Fruit fly (Drosophila melanogaster) whole organism, embryonic: Measurements from ENCODE around the gene gro.

Source experiments
- Blimp-1 ChIP-seq: fragments of 200-800 bp; sonication (Bioruptor generic); optimal IDR thresholded peaks from 3 replicates; lab custom pipeline; 2018; ENCODE audit warnings: missing biosample characterization, missing genetic modification characterization, mild to moderate bottlenecking, moderate library complexity, missing genetic modification reagents
- C15 ChIP-seq: fragments of 200-800 bp; sonication (Bioruptor generic); IDR thresholded peaks from 3 replicates; pipeline ENCODE4 v1.3.6; 2022; ENCODE audit warnings: missing biosample characterization, missing genetic modification characterization
- CG11085 ChIP-seq: fragments of 200-800 bp; sonication (Bioruptor generic); IDR thresholded peaks from 2 replicates; pipeline ENCODE4 v1.3.6; 2022; ENCODE audit warnings: missing biosample characterization, missing genetic modification characterization
- CG11695 ChIP-seq: fragments of 200-800 bp; sonication (Bioruptor generic); IDR thresholded peaks from 3 replicates; pipeline ENCODE4 v1.3.6; 2022; ENCODE audit warnings: missing biosample characterization, missing genetic modification characterization
- CG12659 ChIP-seq: fragments of 200-800 bp; sonication (Bioruptor generic); optimal IDR thresholded peaks from 3 replicates; lab custom pipeline; 2017; ENCODE audit warnings: mild to moderate bottlenecking, missing biosample characterization, missing genetic modification reagents, missing genetic modification characterization
- CG12942 ChIP-seq: fragments of 200-800 bp; sonication (Bioruptor generic); optimal IDR thresholded peaks from 3 replicates; lab custom pipeline; 2016; ENCODE audit warnings: missing biosample characterization, missing genetic modification characterization
- CG14710 ChIP-seq: fragments of 200-800 bp; sonication (Bioruptor generic); optimal IDR thresholded peaks from 3 replicates; lab custom pipeline; 2019; ENCODE audit warnings: missing biosample characterization, mild to moderate bottlenecking, missing genetic modification characterization, moderate library complexity
- CG1602 ChIP-seq: fragments of 200-800 bp; sonication (Bioruptor generic); optimal IDR thresholded peaks from 3 replicates; lab custom pipeline; 2016; ENCODE audit warnings: missing biosample characterization, missing genetic modification characterization
- CG17359 ChIP-seq: fragments of 200-800 bp; sonication (Bioruptor generic); optimal IDR thresholded peaks from 3 replicates; lab custom pipeline; 2018; ENCODE audit warnings: missing biosample characterization, mild to moderate bottlenecking, missing genetic modification characterization, moderate library complexity
- CG17361 ChIP-seq: fragments of 200-800 bp; sonication (Bioruptor generic); IDR thresholded peaks from 3 replicates; pipeline ENCODE4 v1.3.6; 2022; ENCODE audit warnings: missing biosample characterization, missing genetic modification characterization
- CG18262 ChIP-seq: fragments of 200-800 bp; optimal IDR thresholded peaks from 3 replicates; lab custom pipeline; 2019; ENCODE audit warnings: missing biosample characterization, mild to moderate bottlenecking, missing genetic modification characterization, moderate library complexity
- CG33557 ChIP-seq: fragments of 200-800 bp; sonication (Bioruptor generic); optimal IDR thresholded peaks from 2 replicates; lab custom pipeline; 2019; ENCODE audit warnings: missing biosample characterization, mild to moderate bottlenecking, missing genetic modification characterization, moderate library complexity
- CG34376 ChIP-seq: fragments of 200-800 bp; sonication (Bioruptor generic); optimal IDR thresholded peaks from 2 replicates; lab custom pipeline; 2018; ENCODE audit warnings: missing biosample characterization, mild to moderate bottlenecking, missing genetic modification characterization
- CG5245 ChIP-seq: fragments of 200-800 bp; sonication (Bioruptor generic); optimal IDR thresholded peaks from 3 replicates; lab custom pipeline; 2016; ENCODE audit warnings: missing biosample characterization, missing genetic modification characterization
- CG6854 ChIP-seq: fragments of 200-800 bp; sonication (Bioruptor generic); optimal IDR thresholded peaks from 3 replicates; lab custom pipeline; 2017; ENCODE audit warnings: missing biosample characterization, mild to moderate bottlenecking, missing genetic modification characterization
- CG7271 ChIP-seq: fragments of 200-800 bp; sonication (Bioruptor generic); optimal IDR thresholded peaks from 2 replicates; lab custom pipeline; 2018; ENCODE audit warnings: missing biosample characterization, mild to moderate bottlenecking, missing genetic modification characterization, moderate library complexity
- CG7372 ChIP-seq: fragments of 200-800 bp; sonication (Bioruptor generic); IDR thresholded peaks from 2 replicates; pipeline ENCODE4 v1.3.6; 2022; ENCODE audit warnings: missing biosample characterization, missing genetic modification characterization
- CG7786 ChIP-seq: fragments of 200-800 bp; sonication (Bioruptor generic); optimal IDR thresholded peaks from 2 replicates; lab custom pipeline; 2016; ENCODE audit warnings: missing biosample characterization, missing genetic modification characterization
- CG7839 ChIP-seq: fragments of 200-800 bp; sonication (Bioruptor generic); optimal IDR thresholded peaks from 3 replicates; lab custom pipeline; 2018; ENCODE audit warnings: missing biosample characterization, mild to moderate bottlenecking, missing genetic modification characterization, moderate library complexity
- CG8281 ChIP-seq: fragments of 200-800 bp; sonication (Bioruptor generic); optimal IDR thresholded peaks from 2 replicates; lab custom pipeline; 2018; ENCODE audit warnings: missing biosample characterization, mild to moderate bottlenecking, missing genetic modification characterization, moderate library complexity
- CG8359 ChIP-seq: fragments of 200-800 bp; sonication (Bioruptor generic); optimal IDR thresholded peaks from 2 replicates; lab custom pipeline; 2017; ENCODE audit warnings: missing biosample characterization, mild to moderate bottlenecking, missing genetic modification characterization, borderline replicate concordance
- CG9437 ChIP-seq: fragments of 200-800 bp; sonication (Bioruptor generic); optimal IDR thresholded peaks from 2 replicates; lab custom pipeline; 2018; ENCODE audit warnings: missing biosample characterization, mild to moderate bottlenecking, missing genetic modification characterization
- CG9727 ChIP-seq: fragments of 200-800 bp; sonication (Bioruptor generic); optimal IDR thresholded peaks from 3 replicates; lab custom pipeline; 2017; ENCODE audit warnings: missing biosample characterization, mild to moderate bottlenecking, missing genetic modification characterization
- CG9932 ChIP-seq: fragments of 200-800 bp; sonication (Bioruptor generic); IDR thresholded peaks from 2 replicates; pipeline ENCODE4 v1.3.6; 2022; ENCODE audit warnings: missing biosample characterization, missing genetic modification characterization
- CTCF ChIP-seq: fragments of 200-800 bp; sonication (Bioruptor generic); optimal IDR thresholded peaks from 2 replicates; lab custom pipeline; 2017; ENCODE audit warnings: missing biosample characterization, mild to moderate bottlenecking, missing genetic modification characterization, moderate library complexity
- Dip2 ChIP-seq: fragments of 200-800 bp; sonication (Bioruptor generic); IDR thresholded peaks from 2 replicates; pipeline ENCODE4 v1.3.6; 2022; ENCODE audit warnings: missing biosample characterization, missing genetic modification characterization
- E2f1 ChIP-seq: fragments of 200-800 bp; sonication (Bioruptor generic); IDR thresholded peaks from 2 replicates; pipeline ENCODE4 v1.3.6; 2022; ENCODE audit warnings: missing biosample characterization, missing genetic modification characterization
- Elba2 ChIP-seq: fragments of 200-800 bp; sonication (Bioruptor generic); optimal IDR thresholded peaks from 3 replicates; lab custom pipeline; 2016; ENCODE audit warnings: missing biosample characterization, missing genetic modification characterization
- Fer2 ChIP-seq: fragments of 200-800 bp; sonication (Bioruptor generic); optimal IDR thresholded peaks from 2 replicates; lab custom pipeline; 2018; ENCODE audit warnings: missing biosample characterization, mild to moderate bottlenecking, missing genetic modification characterization, moderate library complexity
- H15 ChIP-seq: fragments of 200-800 bp; sonication (Bioruptor generic); IDR thresholded peaks from 3 replicates; pipeline ENCODE4 v1.3.6; 2022; ENCODE audit warnings: missing biosample characterization, missing genetic modification characterization
- HLH3B ChIP-seq: fragments of 200-800 bp; sonication (Bioruptor generic); IDR thresholded peaks from 2 replicates; pipeline ENCODE4 v1.3.6; 2022; ENCODE audit warnings: missing biosample characterization, missing genetic modification characterization
- Myb ChIP-seq: fragments of 200-800 bp; sonication (Bioruptor generic); optimal IDR thresholded peaks from 2 replicates; lab custom pipeline; 2016; ENCODE audit warnings: missing biosample characterization, missing genetic modification characterization
- Oli ChIP-seq: fragments of 200-800 bp; sonication (Bioruptor generic); optimal IDR thresholded peaks from 2 replicates; lab custom pipeline; 2018; ENCODE audit warnings: missing biosample characterization, mild to moderate bottlenecking, missing genetic modification characterization, moderate library complexity
- PHDP ChIP-seq: fragments of 200-800 bp; sonication (Bioruptor generic); optimal IDR thresholded peaks from 3 replicates; lab custom pipeline; 2018; ENCODE audit warnings: missing biosample characterization, mild to moderate bottlenecking, missing genetic modification characterization, moderate library complexity
- Spps ChIP-seq: fragments of 200-800 bp; sonication (Bioruptor generic); optimal IDR thresholded peaks from 2 replicates; lab custom pipeline; 2018; ENCODE audit warnings: missing biosample characterization, mild to moderate bottlenecking, missing genetic modification characterization
- Sry-β ChIP-seq: fragments of 200-800 bp; sonication (Bioruptor generic); optimal IDR thresholded peaks from 2 replicates; lab custom pipeline; 2018; ENCODE audit warnings: missing biosample characterization, mild to moderate bottlenecking, missing genetic modification characterization, moderate library complexity
- Ssrp ChIP-seq: fragments of 200-800 bp; sonication (Bioruptor generic); optimal IDR thresholded peaks from 2 replicates; lab custom pipeline; 2018; ENCODE audit warnings: missing biosample characterization, mild to moderate bottlenecking, missing genetic modification characterization, moderate library complexity
- Xbp1 ChIP-seq: fragments of 200-800 bp; sonication (Bioruptor generic); optimal IDR thresholded peaks from 3 replicates; lab custom pipeline; 2016; ENCODE audit warnings: missing biosample characterization, mild to moderate bottlenecking, missing genetic modification characterization
- ap ChIP-seq: fragments of 200-800 bp; sonication (Bioruptor generic); IDR thresholded peaks from 2 replicates; pipeline ENCODE4 v1.3.6; 2022; ENCODE audit warnings: missing biosample characterization, missing genetic modification characterization
- cato ChIP-seq: fragments of 200-800 bp; sonication (Bioruptor generic); optimal IDR thresholded peaks from 2 replicates; lab custom pipeline; 2016; ENCODE audit warnings: missing biosample characterization, missing genetic modification characterization, borderline replicate concordance
- chm ChIP-seq: fragments of 200-800 bp; sonication (Bioruptor generic); IDR thresholded peaks from 2 replicates; pipeline ENCODE4 v1.3.6; 2022; ENCODE audit warnings: missing biosample characterization, missing genetic modification characterization
- dati ChIP-seq: fragments of 200-800 bp; sonication (Bioruptor generic); IDR thresholded peaks from 2 replicates; pipeline ENCODE4 v1.3.6; 2022; ENCODE audit warnings: missing biosample characterization, missing genetic modification characterization
- h ChIP-seq: fragments of >200 bp; optimal IDR thresholded peaks from 2 replicates; lab custom pipeline; 2017
- lab ChIP-seq: fragments of 200-800 bp; sonication (Bioruptor generic); optimal IDR thresholded peaks from 3 replicates; lab custom pipeline; 2017; ENCODE audit warnings: missing biosample characterization, missing genetic modification characterization, mild to moderate bottlenecking, moderate library complexity, missing genetic modification reagents
- peb ChIP-seq: fragments of 200-800 bp; sonication (Bioruptor generic); IDR thresholded peaks from 2 replicates; pipeline ENCODE4 v1.3.6; 2022; ENCODE audit warnings: missing biosample characterization, missing genetic modification characterization
- pnt ChIP-seq: fragments of 200-800 bp; sonication (Bioruptor generic); optimal IDR thresholded peaks from 3 replicates; lab custom pipeline; 2016; ENCODE audit warnings: missing biosample characterization, missing genetic modification characterization
- sug ChIP-seq: fragments of 200-800 bp; optimal IDR thresholded peaks from 2 replicates; lab custom pipeline; 2019; ENCODE audit warnings: missing biosample characterization, mild to moderate bottlenecking, missing genetic modification characterization, moderate library complexity
- trem ChIP-seq: fragments of 200-800 bp; optimal IDR thresholded peaks from 3 replicates; lab custom pipeline; 2019; ENCODE audit warnings: missing biosample characterization, mild to moderate bottlenecking, missing genetic modification characterization, moderate library complexity
- ttk ChIP-seq: fragments of 200-800 bp; sonication (Bioruptor generic); IDR thresholded peaks from 2 replicates; pipeline ENCODE4 v2.1.2; 2022; ENCODE audit warnings: missing biosample characterization, missing genetic modification characterization
- unpg ChIP-seq: fragments of 200-800 bp; sonication (Bioruptor generic); optimal IDR thresholded peaks from 3 replicates; lab custom pipeline; 2018; ENCODE audit warnings: missing biosample characterization, mild to moderate bottlenecking, missing genetic modification characterization, moderate library complexity

Gene gro

dm6 chr3R:26098502-26099210 is 57.1 kb downstream of the gro start, which contains the start of gene dysf (continued):
- TF ChIP-seq cato (GFP tag; lab: Kevin White, UChicago) (peak; percentile 13), CG18262 (tag; lab: Kevin White, UChicago) (peak; percentile 93), dati (no peak), CG11085 (GFP tag; lab: Robert Waterston, UW) (peak; percentile 18; the same call in 1 of the 2 replicates), CG12942 (GFP tag; lab: Kevin White, UChicago) (peak; percentile 40), sug (tag; lab: Kevin White, UChicago) (peak; percentile 53), CG9932 (GFP tag; lab: Robert Waterston, UW) (peak; percentile 46), CG1602 (GFP tag; lab: Kevin White, UChicago) (peak; percentile 60), CG7839 (tag; lab: Kevin White, UChicago) (peak; percentile 84), CG17361 (GFP tag; lab: Robert Waterston, UW) (peak; percentile 94), pnt (GFP tag; lab: Kevin White, UChicago) (no peak), CG33557 (GFP tag; lab: Kevin White, UChicago) (peak; percentile 82), CG7372 (peak; percentile 31; the same call in 1 of the 2 replicates), H15 (0 out of 3 replicates have a peak, but pooled peaks have one; percentile 32), PHDP (tag; lab: Kevin White, UChicago) (peak; percentile 57), CG8281 (tag; lab: Kevin White, UChicago) (peak; percentile 35), CG11695 (GFP tag; lab: Robert Waterston, UW) (peak; percentile 72), CG8359 (GFP tag; lab: Kevin White, UChicago) (no peak), CG5245 (GFP tag; lab: Kevin White, UChicago) (peak; percentile 28), CG6854 (GFP tag; lab: Kevin White, UChicago) (peak; percentile 22), Blimp-1 (GFP tag; lab: Kevin White, UChicago) (peak; percentile 71), Fer2 (tag; lab: Kevin White, UChicago) (peak; percentile 14), h (lab: Kevin White, UChicago) (no peak), Myb (GFP tag; lab: Kevin White, UChicago) (no peak), Sry-β (GFP tag; lab: Kevin White, UChicago) (peak; percentile 9), Spps (tag; lab: Kevin White, UChicago) (peak; percentile 54), HLH3B (GFP tag; lab: Robert Waterston, UW) (peak; percentile 63), Oli (tag; lab: Kevin White, UChicago) (peak; percentile 76), E2f1 (GFP tag; lab: Robert Waterston, UW) (0 out of 2 replicates have a peak, but pooled peaks have one; percentile 43), peb (GFP tag; lab: Robert Waterston, UW) (peak; percentile 22; the same call in 1 of the 2 replicates), CG14710 (tag; lab: Kevin White, UChicago) (peak; percentile 84), Xbp1 (GFP tag; lab: Kevin White, UChicago) (peak; percentile 48), Dip2 (GFP tag; lab: Robert Waterston, UW) (no peak), CG12659 (GFP tag; lab: Kevin White, UChicago) (peak; percentile 72), CG9437 (GFP tag; lab: Kevin White, UChicago) (peak; percentile 75), ttk (GFP tag; lab: Robert Waterston, UW) (peak; percentile 67), CG34376 (GFP tag; lab: Kevin White, UChicago) (no peak), C15 (no peak), unpg (peak; percentile 30), trem (tag; lab: Kevin White, UChicago) (peak; percentile 59), ap (GFP tag; lab: Robert Waterston, UW) (peak; percentile 22; the same call in 1 of the 2 replicates), chm (GFP tag; lab: Robert Waterston, UW) (no peak), CG7271 (tag; lab: Kevin White, UChicago) (peak; percentile 37), lab (GFP tag; lab: Kevin White, UChicago) (peak; percentile 31), Elba2 (GFP tag; lab: Kevin White, UChicago) (no peak), CG17359 (peak; percentile 47), Ssrp (tag; lab: Kevin White, UChicago) (peak; percentile 76), CTCF (GFP tag; lab: Kevin White, UChicago) (no peak), CG9727 (GFP tag; lab: Kevin White, UChicago) (peak; percentile 88), CG7786 (GFP tag; lab: Kevin White, UChicago) (no peak)
